Fruit fly (Drosophila melanogaster) whole organism, embryonic: ENCODE data around the gene CSN6.

Experiments used
- Atf6 ChIP-seq: fragments of 200-800 bp; sonication (Bioruptor generic); IDR thresholded peaks from 2 replicates; pipeline ENCODE4 v1.3.6; 2022; ENCODE audit warnings: missing biosample characterization, missing genetic modification characterization
- B-H1 ChIP-seq: fragments of 200-800 bp; sonication (Bioruptor generic); IDR thresholded peaks from 3 replicates; pipeline ENCODE4 v1.3.6; 2022; ENCODE audit warnings: missing biosample characterization, missing genetic modification characterization
- Bteb2 ChIP-seq: fragments of 200-800 bp; sonication (Bioruptor generic); optimal IDR thresholded peaks from 2 replicates; lab custom pipeline; 2016; ENCODE audit warnings: missing biosample characterization, missing genetic modification characterization
- CG11093 ChIP-seq: fragments of 200-800 bp; sonication (Bioruptor generic); IDR thresholded peaks from 3 replicates; pipeline ENCODE4 v1.3.6; 2022; ENCODE audit warnings: missing biosample characterization, missing genetic modification characterization
- CG11723 ChIP-seq: fragments of 200-800 bp; sonication (Bioruptor generic); optimal IDR thresholded peaks from 2 replicates; lab custom pipeline; 2017; ENCODE audit warnings: missing biosample characterization, mild to moderate bottlenecking, missing genetic modification characterization
- CG12219 ChIP-seq: fragments of 200-800 bp; sonication (Bioruptor generic); optimal IDR thresholded peaks from 3 replicates; lab custom pipeline; 2018; ENCODE audit warnings: missing biosample characterization, mild to moderate bottlenecking, missing genetic modification characterization
- CG12942 ChIP-seq: fragments of 200-800 bp; sonication (Bioruptor generic); optimal IDR thresholded peaks from 3 replicates; lab custom pipeline; 2016; ENCODE audit warnings: missing biosample characterization, missing genetic modification characterization
- CG14014 ChIP-seq: fragments of 200-800 bp; sonication (Bioruptor generic); IDR thresholded peaks from 2 replicates; pipeline ENCODE4 v1.3.6; 2022; ENCODE audit warnings: missing biosample characterization, missing genetic modification characterization
- CG15011 ChIP-seq: fragments of 200-800 bp; sonication (Bioruptor generic); optimal IDR thresholded peaks from 3 replicates; lab custom pipeline; 2018; ENCODE audit warnings: missing biosample characterization, mild to moderate bottlenecking, missing genetic modification characterization
- CG15479 ChIP-seq: fragments of 200-800 bp; sonication (Bioruptor generic); optimal IDR thresholded peaks from 3 replicates; lab custom pipeline; 2019; ENCODE audit warnings: missing biosample characterization, mild to moderate bottlenecking, missing genetic modification characterization, moderate library complexity
- CG15514 ChIP-seq: fragments of 200-800 bp; sonication (Bioruptor generic); optimal IDR thresholded peaks from 3 replicates; lab custom pipeline; 2017; ENCODE audit warnings: missing biosample characterization, missing genetic modification characterization, mild to moderate bottlenecking, moderate library complexity, missing genetic modification reagents
- CG1647 ChIP-seq: fragments of 200-800 bp; sonication (Bioruptor generic); optimal IDR thresholded peaks from 3 replicates; lab custom pipeline; 2016; ENCODE audit warnings: missing biosample characterization, missing genetic modification characterization
- CG17328 ChIP-seq: fragments of 200-800 bp; sonication (Bioruptor generic); IDR thresholded peaks from 2 replicates; pipeline ENCODE4 v1.3.6; 2022; ENCODE audit warnings: missing biosample characterization, missing genetic modification characterization
- CG17361 ChIP-seq: fragments of 200-800 bp; sonication (Bioruptor generic); IDR thresholded peaks from 3 replicates; pipeline ENCODE4 v1.3.6; 2022; ENCODE audit warnings: missing biosample characterization, missing genetic modification characterization
- CG31365 ChIP-seq: fragments of 200-800 bp; sonication (Bioruptor generic); optimal IDR thresholded peaks from 2 replicates; lab custom pipeline; 2018; ENCODE audit warnings: missing biosample characterization, mild to moderate bottlenecking, missing genetic modification characterization
- CG3163 ChIP-seq: fragments of 200-800 bp; sonication (Bioruptor generic); optimal IDR thresholded peaks from 3 replicates; lab custom pipeline; 2016; ENCODE audit warnings: missing biosample characterization, missing genetic modification characterization
- CG32772 ChIP-seq: fragments of 200-800 bp; sonication (Bioruptor generic); IDR thresholded peaks from 2 replicates; pipeline ENCODE4 v1.3.6; 2022; ENCODE audit warnings: missing biosample characterization, missing genetic modification characterization
- CG34422 ChIP-seq: fragments of 200-800 bp; sonication (Bioruptor generic); IDR thresholded peaks from 3 replicates; pipeline ENCODE4 v1.3.6; 2022; ENCODE audit warnings: missing biosample characterization, missing genetic modification characterization
- CG4730 ChIP-seq: fragments of 200-800 bp; sonication (Bioruptor generic); IDR thresholded peaks from 2 replicates; pipeline ENCODE4 v1.3.6; 2022; ENCODE audit warnings: missing biosample characterization, missing genetic modification characterization
- CG5245 ChIP-seq: fragments of 200-800 bp; sonication (Bioruptor generic); optimal IDR thresholded peaks from 3 replicates; lab custom pipeline; 2016; ENCODE audit warnings: missing biosample characterization, missing genetic modification characterization
- CG6175 ChIP-seq: fragments of 200-800 bp; sonication (Bioruptor generic); IDR thresholded peaks from 3 replicates; pipeline ENCODE4 v1.3.6; 2022; ENCODE audit warnings: missing biosample characterization, missing genetic modification characterization
- CG7357 ChIP-seq: fragments of 200-800 bp; sonication (Bioruptor generic); IDR thresholded peaks from 3 replicates; pipeline ENCODE4 v1.3.6; 2022; ENCODE audit warnings: missing biosample characterization, missing genetic modification characterization
- CG7786 ChIP-seq: fragments of 200-800 bp; sonication (Bioruptor generic); optimal IDR thresholded peaks from 2 replicates; lab custom pipeline; 2016; ENCODE audit warnings: missing biosample characterization, missing genetic modification characterization
- CG9876 ChIP-seq: fragments of 200-800 bp; sonication (Bioruptor generic); optimal IDR thresholded peaks from 2 replicates; lab custom pipeline; 2016; ENCODE audit warnings: missing biosample characterization, missing genetic modification characterization
- Ets65A ChIP-seq: fragments of 200-800 bp; sonication (Bioruptor generic); peaks from one replicate; lab custom pipeline; 2016; ENCODE audit warnings: missing biosample characterization, missing genetic modification characterization
- Gug ChIP-seq: fragments of 200-800 bp; sonication (Bioruptor generic); IDR thresholded peaks from 4 replicates; pipeline ENCODE4 v1.3.6; 2022; ENCODE audit warnings: missing biosample characterization, missing genetic modification characterization
- H2.0 ChIP-seq: fragments of 200-800 bp; sonication (Bioruptor generic); IDR thresholded peaks from 2 replicates; pipeline ENCODE4 v1.3.6; 2022; ENCODE audit warnings: missing biosample characterization, missing genetic modification characterization
- HLHmδ ChIP-seq: fragments of 200-800 bp; sonication (Bioruptor generic); optimal IDR thresholded peaks from 2 replicates; lab custom pipeline; 2018; ENCODE audit warnings: missing biosample characterization, mild to moderate bottlenecking, missing genetic modification characterization, moderate library complexity
- Myb ChIP-seq: fragments of 200-800 bp; sonication (Bioruptor generic); optimal IDR thresholded peaks from 2 replicates; lab custom pipeline; 2016; ENCODE audit warnings: missing biosample characterization, missing genetic modification characterization
- Rfx ChIP-seq: fragments of 200-800 bp; sonication (Bioruptor generic); IDR thresholded peaks from 2 replicates; pipeline ENCODE4 v1.3.6; 2022; ENCODE audit warnings: missing biosample characterization, missing genetic modification characterization
- Sry-β ChIP-seq: fragments of 200-800 bp; sonication (Bioruptor generic); optimal IDR thresholded peaks from 2 replicates; lab custom pipeline; 2018; ENCODE audit warnings: missing biosample characterization, mild to moderate bottlenecking, missing genetic modification characterization, moderate library complexity
- Ssrp ChIP-seq: fragments of 200-800 bp; sonication (Bioruptor generic); optimal IDR thresholded peaks from 2 replicates; lab custom pipeline; 2018; ENCODE audit warnings: missing biosample characterization, mild to moderate bottlenecking, missing genetic modification characterization, moderate library complexity
- Trl ChIP-seq, 3 experiments: fragments of >200 bp in 2 of 3; fragments of 200-800 bp in 1 of 3; sonication (Bioruptor generic) in 1 of 3; optimal IDR thresholded peaks; 2 replicates in 1 of 3; 3 replicates in 2 of 3; lab custom pipeline; 2016 to 2017; ENCODE audit warnings: missing biosample characterization in 1 of 3, missing genetic modification characterization in 1 of 3
- Vsx1 ChIP-seq: fragments of 200-800 bp; sonication (Bioruptor generic); optimal IDR thresholded peaks from 2 replicates; lab custom pipeline; 2017; ENCODE audit warnings: missing biosample characterization, mild to moderate bottlenecking, missing genetic modification characterization, missing genetic modification reagents
- ase ChIP-seq: fragments of 200-800 bp; sonication (Bioruptor generic); IDR thresholded peaks from 3 replicates; pipeline ENCODE4 v1.3.6; 2022; ENCODE audit warnings: missing biosample characterization, missing genetic modification characterization
- chm ChIP-seq: fragments of 200-800 bp; sonication (Bioruptor generic); IDR thresholded peaks from 2 replicates; pipeline ENCODE4 v1.3.6; 2022; ENCODE audit warnings: missing biosample characterization, missing genetic modification characterization
- eyg ChIP-seq: fragments of 200-800 bp; sonication (Bioruptor generic); optimal IDR thresholded peaks from 3 replicates; lab custom pipeline; 2016; ENCODE audit warnings: missing biosample characterization, missing genetic modification characterization
- fu2 ChIP-seq: fragments of 200-800 bp; sonication (Bioruptor generic); optimal IDR thresholded peaks from 2 replicates; lab custom pipeline; 2016; ENCODE audit warnings: missing biosample characterization, missing genetic modification characterization
- h ChIP-seq: fragments of >200 bp; optimal IDR thresholded peaks from 2 replicates; lab custom pipeline; 2017
- her ChIP-seq: fragments of 200-800 bp; sonication (Bioruptor generic); optimal IDR thresholded peaks from 2 replicates; lab custom pipeline; 2016; ENCODE audit warnings: missing biosample characterization, missing genetic modification characterization
- lmd ChIP-seq: fragments of 200-800 bp; sonication (Bioruptor generic); IDR thresholded peaks from 2 replicates; pipeline ENCODE4 v1.3.6; 2022; ENCODE audit warnings: missing biosample characterization, missing genetic modification characterization
- nerfin-2 ChIP-seq: fragments of 200-800 bp; sonication (Bioruptor generic); IDR thresholded peaks from 2 replicates; pipeline ENCODE4 v1.3.6; 2022; ENCODE audit warnings: missing biosample characterization, missing genetic modification characterization; ENCODE audit not compliant: partially characterized antibody
- nmo ChIP-seq: fragments of 200-800 bp; sonication (Bioruptor generic); optimal IDR thresholded peaks from 2 replicates; lab custom pipeline; 2018; ENCODE audit warnings: missing biosample characterization, mild to moderate bottlenecking, missing genetic modification characterization, moderate library complexity
- nom ChIP-seq: fragments of 200-800 bp; sonication (Bioruptor generic); optimal IDR thresholded peaks from 2 replicates; lab custom pipeline; 2017; ENCODE audit warnings: missing biosample characterization, missing genetic modification characterization, mild to moderate bottlenecking, moderate library complexity, missing genetic modification reagents
- peb ChIP-seq: fragments of 200-800 bp; sonication (Bioruptor generic); IDR thresholded peaks from 2 replicates; pipeline ENCODE4 v1.3.6; 2022; ENCODE audit warnings: missing biosample characterization, missing genetic modification characterization
- pum ChIP-seq: fragments of 200-800 bp; sonication (Bioruptor generic); optimal IDR thresholded peaks from 2 replicates; lab custom pipeline; 2016; ENCODE audit warnings: missing biosample characterization, missing genetic modification characterization
- run ChIP-seq: fragments of 200-800 bp; sonication (Bioruptor generic); optimal IDR thresholded peaks from 3 replicates; lab custom pipeline; 2018; ENCODE audit warnings: missing biosample characterization, mild to moderate bottlenecking, missing genetic modification characterization
- sima ChIP-seq: fragments of 200-800 bp; sonication (Bioruptor generic); optimal IDR thresholded peaks from 2 replicates; lab custom pipeline; 2016; ENCODE audit warnings: missing biosample characterization, missing genetic modification characterization
- slbo ChIP-seq: fragments of 200-800 bp; sonication (Bioruptor generic); IDR thresholded peaks from 2 replicates; pipeline ENCODE4 v1.3.6; 2022; ENCODE audit warnings: missing biosample characterization, missing genetic modification characterization
- sob ChIP-seq: fragments of 200-800 bp; sonication (Bioruptor generic); IDR thresholded peaks from 2 replicates; pipeline ENCODE4 v1.3.6; 2022; ENCODE audit warnings: missing biosample characterization, missing genetic modification characterization
- sqz ChIP-seq: fragments of 200-800 bp; sonication (Bioruptor generic); optimal IDR thresholded peaks from 3 replicates; lab custom pipeline; 2018; ENCODE audit warnings: missing biosample characterization, mild to moderate bottlenecking, missing genetic modification characterization
- ttk ChIP-seq: fragments of 200-800 bp; sonication (Bioruptor generic); IDR thresholded peaks from 2 replicates; pipeline ENCODE4 v2.1.2; 2022; ENCODE audit warnings: missing biosample characterization, missing genetic modification characterization
- zen2 ChIP-seq: fragments of 200-800 bp; sonication (Bioruptor generic); IDR thresholded peaks from 3 replicates; pipeline ENCODE4 v1.3.6; 2022; ENCODE audit warnings: missing biosample characterization, missing genetic modification characterization; ENCODE audit not compliant: partially characterized antibody

Gene CSN6

DNA sequence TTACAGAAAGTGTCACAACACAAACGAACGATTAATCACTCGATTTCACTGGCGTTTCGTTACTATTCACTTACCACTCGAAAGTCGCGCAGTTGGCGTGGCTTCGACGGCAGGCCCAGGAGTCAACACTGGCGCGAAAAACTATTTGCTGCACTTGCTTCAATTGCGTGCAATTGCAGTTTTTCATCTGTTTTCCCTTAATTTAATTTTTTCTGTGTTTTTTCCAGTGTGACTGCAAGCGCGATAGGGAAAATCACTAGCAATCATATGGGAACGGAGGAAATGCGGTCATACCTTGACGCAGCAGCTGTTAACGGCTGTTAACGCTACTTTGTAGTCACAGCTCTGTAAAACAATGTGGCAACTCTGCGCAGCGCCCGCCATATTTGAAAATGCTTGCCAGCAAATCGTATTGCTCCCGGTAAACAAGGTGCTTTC is 33.0 kb upstream of the CSN6 start, which contains the start of gene AdipoR (continued):
- TF ChIP-seq peb (GFP tag; lab: Robert Waterston, UW) (no peak), Bteb2 (GFP tag; lab: Kevin White, UChicago) (no peak), CG12219 (GFP tag; lab: Kevin White, UChicago) (no peak), nom (GFP tag; lab: Kevin White, UChicago) (no peak), Sry-β (GFP tag; lab: Kevin White, UChicago) (no peak), Gug (no peak), slbo (0 out of 2 replicates have a peak, but pooled peaks have one; percentile 24), CG32772 (GFP tag; lab: Robert Waterston, UW) (no peak), HLHmδ (no peak), CG4730 (GFP tag; lab: Robert Waterston, UW) (no peak), ase (GFP tag; lab: Robert Waterston, UW) (no peak), Rfx (GFP tag; lab: Robert Waterston, UW) (no peak), Trl (optimal IDR thresholded peaks at IDR 0.05; lab: Kevin White, UChicago) (no peak), Trl (GFP tag; optimal IDR thresholded peaks at IDR 0.05; lab: Kevin White, UChicago) (peak; percentile 11), CG3163 (no peak), ttk (no peak), CG12942 (GFP tag; lab: Kevin White, UChicago) (no peak), CG6175 (no peak), CG17361 (GFP tag; lab: Robert Waterston, UW) (no peak), sob (peak; percentile 12; the same call in 1 of the 2 replicates), CG14014 (GFP tag; lab: Robert Waterston, UW) (no peak), CG17328 (no peak), CG15479 (no peak), CG7357 (GFP tag; lab: Robert Waterston, UW) (no peak), her (peak; percentile 49), sqz (peak; percentile 83), CG31365 (no peak), CG15514 (GFP tag; lab: Kevin White, UChicago) (peak; percentile 77), eyg (GFP tag; lab: Kevin White, UChicago) (no peak), CG11723 (GFP tag; lab: Kevin White, UChicago) (no peak), H2.0 (GFP tag; lab: Robert Waterston, UW) (no peak), B-H1 (GFP tag; lab: Robert Waterston, UW) (no peak), nerfin-2 (GFP tag; lab: Robert Waterston, UW) (no peak), run (tag; lab: Kevin White, UChicago) (no peak), fu2 (GFP tag; lab: Kevin White, UChicago) (no peak), Atf6 (GFP tag; lab: Robert Waterston, UW) (no peak), CG9876 (no peak), CG15011 (GFP tag; lab: Kevin White, UChicago) (no peak), CG5245 (GFP tag; lab: Kevin White, UChicago) (no peak), Myb (GFP tag; lab: Kevin White, UChicago) (peak; percentile 74), Ets65A (no peak), Ssrp (tag; lab: Kevin White, UChicago) (no peak), lmd (GFP tag; lab: Robert Waterston, UW) (no peak), CG7786 (GFP tag; lab: Kevin White, UChicago) (no peak), CG11093 (no peak), chm (GFP tag; lab: Robert Waterston, UW) (0 out of 2 replicates have a peak, but pooled peaks have one; percentile 8), nmo (GFP tag; lab: Kevin White, UChicago) (peak; percentile 58), zen2 (no peak), CG1647 (GFP tag; lab: Kevin White, UChicago) (no peak), h (no peak), sima (GFP tag; lab: Kevin White, UChicago) (no peak), pum (GFP tag; lab: Kevin White, UChicago) (peak; percentile 6), Vsx1 (GFP tag; lab: Kevin White, UChicago) (no peak), CG34422 (GFP tag; lab: Robert Waterston, UW) (no peak)
